Worm (Caenorhabditis elegans) whole organism, L4 larva: ENCODE measurements around the gene Y45G5AM.3.

Source experiments
- R02D3.7 ChIP-seq: fragments of 150-350 bp; sonication (generic microtip); optimal IDR thresholded peaks from 3 replicates; lab custom pipeline; 2014; ENCODE audit warnings: missing biosample characterization, missing genetic modification characterization
- aha-1 ChIP-seq: fragments of 150-350 bp; peaks from one replicate; lab custom pipeline; 2014; ENCODE audit warnings: missing biosample characterization, missing genetic modification characterization
- aly-2 ChIP-seq: sonication (generic microtip); optimal IDR thresholded peaks from 2 replicates; lab custom pipeline; 2018; ENCODE audit warnings: missing biosample characterization, missing genetic modification characterization
- dpl-1 ChIP-seq: fragments of 150-350 bp; optimal IDR thresholded peaks from 2 replicates; lab custom pipeline; 2014; ENCODE audit warnings: missing biosample characterization, missing genetic modification reagents, missing genetic modification characterization
- lin-39 ChIP-seq: fragments of 150-350 bp; optimal IDR thresholded peaks from 2 replicates; lab custom pipeline; 2014; ENCODE audit warnings: missing biosample characterization, missing genetic modification reagents, missing genetic modification characterization
- nhr-11 ChIP-seq: fragments of 150-350 bp; optimal IDR thresholded peaks from 2 replicates; lab custom pipeline; 2014; ENCODE audit warnings: missing biosample characterization, missing genetic modification characterization
- nhr-48 ChIP-seq: sonication (generic microtip); optimal IDR thresholded peaks from 2 replicates; lab custom pipeline; 2016; ENCODE audit warnings: mild to moderate bottlenecking, missing genetic modification characterization, missing compliant biosample characterization
- snpc-1.2 ChIP-seq: fragments of 200-800 bp; sonication (Bioruptor generic); IDR thresholded peaks from 2 replicates; pipeline ENCODE4 v1.3.6; 2022; ENCODE audit warnings: missing genetic modification reagents, missing genetic modification characterization, missing compliant biosample characterization
- tra-1 ChIP-seq: fragments of 200-800 bp; sonication (Bioruptor generic); IDR thresholded peaks from 2 replicates; pipeline ENCODE4 v1.3.6; 2022; ENCODE audit warnings: missing genetic modification reagents, missing genetic modification characterization, missing compliant biosample characterization
- ztf-11 ChIP-seq: fragments of 150-350 bp; optimal IDR thresholded peaks from 2 replicates; lab custom pipeline; 2014; ENCODE audit warnings: missing biosample characterization, missing genetic modification characterization

ce11 chrV:4182546-4182945 is 18.2 kb downstream of the Y45G5AM.3 start:
- TF ChIP-seq dpl-1 (GFP tag; lab: Kevin White, UChicago): no peak
- TF ChIP-seq lin-39 (tag; lab: Kevin White, UChicago): no peak
- no peak for TF ChIP-seq aly-2
- TF ChIP-seq ztf-11 (tag; lab: Kevin White, UChicago): no peak
- TF ChIP-seq nhr-48 (tag; lab: Kevin White, UChicago): no peak
- no peak for TF ChIP-seq tra-1
- TF ChIP-seq nhr-11 (tag; lab: Kevin White, UChicago): no peak
- TF ChIP-seq aha-1 (tag; lab: Kevin White, UChicago): no peak
- no peak for TF ChIP-seq snpc-1.2 (GFP tag; lab: Robert Waterston, UW)
- no peak for TF ChIP-seq R02D3.7 (tag; lab: Kevin White, UChicago)
